Worm (Caenorhabditis elegans): ENCODE results near the gene nspc-20.

- TF ChIP-seq unc-55 (GFP tag; optimal IDR thresholded peaks at IDR 0.05) (peak; percentile 75), hlh-30 (tag; optimal IDR thresholded peaks at IDR 0.05; ENCODE audit: insufficient read depth) (no peak), ceh-19 (GFP tag; optimal IDR thresholded peaks at IDR 0.05) (peak; percentile 13), ztf-16 (tag; optimal IDR thresholded peaks at IDR 0.05) (no peak), hlh-6 (tag; optimal IDR thresholded peaks at IDR 0.05) (no peak), pha-4 (tag; optimal IDR thresholded peaks at IDR 0.05) (no peak), odd-2 (tag; optimal IDR thresholded peaks at IDR 0.05) (no peak), rnt-1 (tag; optimal IDR thresholded peaks at IDR 0.05) (peak; percentile 15), C08G9.2 (tag; optimal IDR thresholded peaks at IDR 0.05) (no peak)
Measured at ce11 chrX:14489945-14490344, 40.1 kb downstream of the nspc-20 start, which contains the start of gene his-24.
